Fruit fly (Drosophila melanogaster): ENCODE measurements around the gene bru2.
A peak's percentile ranks its signal among the peaks of the same experiment; 100 is the strongest.

bru2 gene

dm6 chr2L:12356141-12356540 is 12.1 kb downstream of the bru2 start, which contains the start of gene CG17010:
Gene CG17010, plus strand, starts transcription at chr2L:12356441.
- no peak for TF ChIP-seq CG6654 (GFP tag; optimal IDR thresholded peaks at IDR 0.05)
- no peak for TF ChIP-seq Nf-YC (tag; optimal IDR thresholded peaks at IDR 0.05)
- no peak for TF ChIP-seq CG2202 (tag; optimal IDR thresholded peaks at IDR 0.05)
- TF ChIP-seq CG14050 (GFP tag; IDR thresholded peaks at IDR 0.05), result no peak
- TF ChIP-seq CG43689 (GFP tag; IDR thresholded peaks at IDR 0.05), result no peak

- TF ChIP-seq Med (GFP tag) (peak; percentile 60), fd64A (GFP tag; optimal IDR thresholded peaks at IDR 0.05) (no peak), CG15269 (tag; optimal IDR thresholded peaks at IDR 0.05) (no peak), ewg (GFP tag; optimal IDR thresholded peaks at IDR 0.05) (no peak), CG4404 (GFP tag; IDR thresholded peaks at IDR 0.05) (no peak), Pdp1 (GFP tag; optimal IDR thresholded peaks at IDR 0.05) (peak in 1 of 2 experiments; percentile 35), Hand (GFP tag; optimal IDR thresholded peaks at IDR 0.05) (no peak), CG4730 (GFP tag; IDR thresholded peaks at IDR 0.05) (no peak), D (optimal IDR thresholded peaks at IDR 0.05) (no peak), D (GFP tag; optimal IDR thresholded peaks at IDR 0.05) (no peak), jigr1 (GFP tag; IDR thresholded peaks at IDR 0.05) (no peak), Ets65A (GFP tag) (peak; percentile 90), Kr (GFP tag; optimal IDR thresholded peaks at IDR 0.05) (no peak), ash1 (GFP tag; optimal IDR thresholded peaks at IDR 0.05) (no peak), CG7271 (tag; optimal IDR thresholded peaks at IDR 0.05) (peak; percentile 73), CG12299 (tag; optimal IDR thresholded peaks at IDR 0.05) (no peak), Side (GFP tag; optimal IDR thresholded peaks at IDR 0.05) (no peak), Lhr (GFP tag; optimal IDR thresholded peaks at IDR 0.05) (no peak), sens-2 (GFP tag; IDR thresholded peaks at IDR 0.05) (no peak), nerfin-1 (tag; optimal IDR thresholded peaks at IDR 0.05) (no peak), CG31365 (tag; optimal IDR thresholded peaks at IDR 0.05) (no peak), CG11560 (tag; IDR thresholded peaks at IDR 0.05) (no peak), pros (GFP tag; optimal IDR thresholded peaks at IDR 0.05) (no peak), tx (GFP tag; optimal IDR thresholded peaks at IDR 0.05) (no peak), Awh (GFP tag; IDR thresholded peaks at IDR 0.05) (no peak), Ets97D (GFP tag; optimal IDR thresholded peaks at IDR 0.05) (peak; percentile 13), inv (GFP tag; IDR thresholded peaks at IDR 0.05; ENCODE audit: partially characterized antibody) (no peak)
Measured at dm6 chr2L:12363206-12363605, 19.2 kb downstream of the bru2 start.

- TF ChIP-seq gem (tag; optimal IDR thresholded peaks at IDR 0.05) (peak; percentile 0), Drgx (GFP tag; IDR thresholded peaks at IDR 0.05) (peak; percentile 66), CG7556 (GFP tag; optimal IDR thresholded peaks at IDR 0.05) (no peak), CG17186 (GFP tag; optimal IDR thresholded peaks at IDR 0.05) (no peak), CG12236 (GFP tag; optimal IDR thresholded peaks at IDR 0.05) (no peak)
Measured at dm6 chr2L:12364090-12364489, 20.1 kb downstream of the bru2 start.

dm6 chr2L:12365964-12366482 is 22.0 kb downstream of the bru2 start:
- TF ChIP-seq CG14014 (GFP tag; IDR thresholded peaks at IDR 0.05), result no peak; the same call in 1 of the 2 replicates
- TF ChIP-seq ranshi (GFP tag; IDR thresholded peaks at IDR 0.05), result no peak
- TF ChIP-seq onecut (GFP tag; IDR thresholded peaks at IDR 0.05), result peak; percentile 26; the same call in 1 of the 2 replicates
- peak; percentile 2 for TF ChIP-seq CG2712 (tag; optimal IDR thresholded peaks at IDR 0.05)
- TF ChIP-seq mirr (GFP tag; optimal IDR thresholded peaks at IDR 0.05), result peak; percentile 90
- TF ChIP-seq Drgx (GFP tag; IDR thresholded peaks at IDR 0.05), result peak; percentile 60
- TF ChIP-seq gce (GFP tag; IDR thresholded peaks at IDR 0.05), result no peak
- TF ChIP-seq bowl (GFP tag; IDR thresholded peaks at IDR 0.05), result no peak
- peak; percentile 39 for TF ChIP-seq CG2678 (tag; optimal IDR thresholded peaks at IDR 0.05)
- no peak for TF ChIP-seq schlank (tag; optimal IDR thresholded peaks at IDR 0.05)
- no peak for TF ChIP-seq Sry-β (GFP tag; optimal IDR thresholded peaks at IDR 0.05)
- TF ChIP-seq Awh (GFP tag; IDR thresholded peaks at IDR 0.05), result peak; percentile 76
- TF ChIP-seq tio (GFP tag; optimal IDR thresholded peaks at IDR 0.05), result no peak
- TF ChIP-seq Dip2 (GFP tag; IDR thresholded peaks at IDR 0.05), result no peak

All from whole organism, embryonic.